Worm (Caenorhabditis elegans): Measurements from ENCODE around the gene ZC190.8.

ce11 chrV:8658577-8659362 lies 28.8 kb downstream of the ZC190.8 start:
- TF ChIP-seq sox-4 (tag; optimal IDR thresholded peaks at IDR 0.05) (no peak), Y22D7AL.16 (tag; optimal IDR thresholded peaks at IDR 0.05) (no peak), ceh-45 (GFP tag; IDR thresholded peaks at IDR 0.05) (no peak), nfya-1 (tag; optimal IDR thresholded peaks at IDR 0.05) (no peak), ceh-30 (tag; optimal IDR thresholded peaks at IDR 0.05) (no peak), nhr-232 (tag; optimal IDR thresholded peaks at IDR 0.05) (no peak), ama-1 (optimal IDR thresholded peaks at IDR 0.05) (no peak), pqm-1 (tag; optimal IDR thresholded peaks at IDR 0.05) (no peak)

Data from whole organism, late embryonic.